Worm (Caenorhabditis elegans) whole organism, young adult: ENCODE data around the gene sut-2.

Experiments
- Y53G8AR.9 ChIP-seq: fragments of 200-800 bp; sonication (Bioruptor generic); conservative IDR thresholded peaks from 2 replicates; pipeline ENCODE4 v1.3.6; 2022; ENCODE audit warnings: missing genetic modification reagents, missing genetic modification characterization, missing compliant biosample characterization
- let-607 ChIP-seq, 2 experiments: fragments of 200-800 bp in 1 of 2; sonication (Bioruptor generic) in 1 of 2; sonication (generic microtip) in 1 of 2; optimal IDR thresholded peaks; 2 replicates each; lab custom pipeline; 2016 to 2018; ENCODE audit warnings: mild to moderate bottlenecking in 2 of 2, missing compliant biosample characterization in 2 of 2, missing genetic modification characterization in 2 of 2, moderate library complexity in 2 of 2, missing genotype in 1 of 2
- zfh-2 ChIP-seq: fragments of 200-800 bp; sonication (Bioruptor generic); conservative IDR thresholded peaks from 2 replicates; pipeline ENCODE4 v1.3.6; 2022; ENCODE audit warnings: missing genetic modification reagents, missing genetic modification characterization, missing compliant biosample characterization

Gene sut-2

ce11 chrV:4512733-4513132, 57.1 kb downstream of the sut-2 start, which contains the start of gene T28F12.1 (continued):
- TF ChIP-seq zfh-2 (GFP tag; lab: Robert Waterston, UW) (no peak), Y53G8AR.9 (GFP tag; lab: Robert Waterston, UW) (no peak), let-607 (tag; optimal IDR thresholded peaks at IDR 0.05; lab: Kevin White, UChicago) (no peak)
